Worm (Caenorhabditis elegans) whole organism, L1 larva: ENCODE results near the gene C04E6.5.

Experiments
- ceh-82 ChIP-seq, 3 experiments: fragments of 150-350 bp in 1 of 3; sonication (generic microtip) in 2 of 3; optimal IDR thresholded peaks; 2 replicates each; lab custom pipeline; 2014 to 2017; ENCODE audit warnings: missing biosample characterization in 3 of 3, missing genetic modification characterization in 3 of 3
- efl-3 ChIP-seq: fragments of 200-800 bp; sonication (Bioruptor generic); optimal IDR thresholded peaks from 2 replicates; lab custom pipeline; 2018; ENCODE audit warnings: mild to moderate bottlenecking, missing genetic modification characterization, missing compliant biosample characterization
- ets-5 ChIP-seq: fragments of 200-800 bp; sonication (Bioruptor generic); IDR thresholded peaks from 2 replicates; pipeline ENCODE4 v1.3.6; 2022; ENCODE audit warnings: missing genetic modification characterization, missing compliant biosample characterization
- lin-35 ChIP-seq, 2 experiments: fragments of 150-350 bp; optimal IDR thresholded peaks; 2 replicates each; lab custom pipeline; 2014; ENCODE audit warnings: missing biosample characterization in 2 of 2, missing genetic modification characterization in 2 of 2, missing genetic modification reagents in 2 of 2
- mep-1 ChIP-seq: fragments of 150-350 bp; optimal IDR thresholded peaks from 2 replicates; lab custom pipeline; 2014; ENCODE audit warnings: missing biosample characterization, missing genetic modification characterization
- nhr-12 ChIP-seq: sonication (generic microtip); optimal IDR thresholded peaks from 2 replicates; lab custom pipeline; 2017; ENCODE audit warnings: missing biosample characterization, missing genetic modification characterization
- nhr-28 ChIP-seq: fragments of 150-350 bp; optimal IDR thresholded peaks from 2 replicates; lab custom pipeline; 2014; ENCODE audit warnings: missing biosample characterization, missing genetic modification characterization
- pax-3 ChIP-seq: fragments of 200-800 bp; sonication (Bioruptor generic); optimal IDR thresholded peaks from 2 replicates; lab custom pipeline; 2018; ENCODE audit warnings: mild to moderate bottlenecking, missing genetic modification characterization, moderate library complexity, missing compliant biosample characterization
- pqm-1 ChIP-seq: sonication (generic microtip); optimal IDR thresholded peaks from 3 replicates; lab custom pipeline; 2017; ENCODE audit warnings: missing biosample characterization, missing genetic modification characterization
- tbx-2 ChIP-seq: sonication (generic microtip); optimal IDR thresholded peaks from 2 replicates; lab custom pipeline; 2016; ENCODE audit warnings: missing genetic modification characterization, missing compliant biosample characterization

DNA sequence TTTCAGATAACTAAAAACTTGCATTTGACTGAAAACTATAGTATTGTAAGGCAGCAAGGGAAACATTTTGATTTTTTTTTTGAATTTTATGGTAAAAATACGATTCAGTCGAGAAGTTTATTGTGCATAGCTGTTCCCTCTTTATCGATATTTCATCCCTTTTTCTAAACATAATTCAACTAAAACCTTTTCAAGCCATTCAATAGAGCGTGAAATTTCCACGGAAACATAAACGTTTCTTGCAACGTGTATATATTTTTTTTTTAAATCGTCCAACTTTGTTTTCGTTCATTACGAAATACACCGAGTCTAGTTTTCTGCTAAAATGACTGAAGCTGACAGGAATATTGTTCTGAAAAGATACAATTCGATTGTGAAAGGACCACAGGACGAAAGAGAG lies 30.2 kb upstream of the C04E6.5 start, which contains the start of gene C02G6.2:
- no peak for TF ChIP-seq tbx-2
- TF ChIP-seq nhr-28 (tag; lab: Kevin White, UChicago), result no peak
- TF ChIP-seq efl-3 (GFP tag; lab: Kevin White, UChicago), result no peak
- TF ChIP-seq pqm-1 (tag; lab: Kevin White, UChicago), result no peak
- TF ChIP-seq nhr-12, result no peak
- TF ChIP-seq ets-5 (GFP tag; lab: Robert Waterston, UW), result no peak
- no peak for TF ChIP-seq lin-35 (GFP tag; optimal IDR thresholded peaks at IDR 0.05; lab: Kevin White, UChicago)
- TF ChIP-seq ceh-82 (tag; optimal IDR thresholded peaks at IDR 0.05; lab: Kevin White, UChicago), result no peak
- no peak for TF ChIP-seq mep-1 (tag; lab: Kevin White, UChicago)
- no peak for TF ChIP-seq pax-3
